Fruit fly (Drosophila melanogaster): ENCODE measurements around the gene tow.

dm6 chr3L:6990288-6990687 is 47.6 kb downstream of the tow start, which contains the start of gene bin:
- TF ChIP-seq h (GFP tag; optimal IDR thresholded peaks at IDR 0.05) (no peak), OdsH (GFP tag; optimal IDR thresholded peaks at IDR 0.05) (no peak), Dfd (GFP tag; optimal IDR thresholded peaks at IDR 0.05) (no peak)
